Worm (Caenorhabditis elegans): Measurements from ENCODE around the gene ostf-4.

The ostf-4 gene

DNA sequence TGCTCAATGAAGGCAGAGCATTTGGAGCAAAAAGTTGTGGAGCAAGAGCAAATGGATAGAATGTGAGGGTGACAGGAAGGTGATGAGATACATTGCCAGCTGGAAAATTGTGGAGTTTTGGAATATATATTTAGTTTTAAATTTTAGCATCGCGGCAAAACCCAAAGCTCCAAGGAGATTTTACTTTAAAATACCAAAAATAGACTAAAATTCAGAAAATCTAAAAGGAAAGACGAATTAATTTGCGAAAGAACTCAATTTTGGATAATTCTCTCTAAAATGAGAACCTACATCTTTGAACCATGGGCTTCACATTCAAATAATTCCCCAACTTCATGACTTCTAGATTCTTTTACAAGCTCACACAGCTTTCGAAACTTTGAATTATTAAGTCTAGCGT lies 14.2 kb upstream of the ostf-4 start, which contains the start of gene T07C4.12:
T07C4.12 (minus strand) TSS at position 101 of the 400 bp plus-strand sequence.
- TF ChIP-seq C34F6.9 (tag; optimal IDR thresholded peaks at IDR 0.05): no peak

DNA sequence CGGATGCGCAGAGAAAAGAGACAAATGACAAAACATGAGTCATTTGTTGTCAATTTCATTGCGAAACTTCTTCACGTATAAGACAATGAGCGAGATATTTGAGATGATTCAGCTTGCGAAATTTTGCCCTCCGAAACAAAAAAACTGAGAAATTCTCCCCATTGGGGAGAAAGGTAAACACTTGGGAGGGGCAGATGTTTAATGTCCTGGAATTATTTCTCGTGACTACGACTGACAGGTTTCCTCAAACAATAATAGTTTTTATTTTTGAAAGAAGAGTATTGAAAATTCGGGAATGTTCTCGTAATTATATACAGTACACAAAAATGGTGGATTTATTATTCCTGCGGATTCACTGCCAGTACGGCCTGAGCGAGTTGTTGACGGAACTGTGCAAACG lies 12.9 kb upstream of the ostf-4 start:
- TF ChIP-seq ama-1 (optimal IDR thresholded peaks at IDR 0.05) (peak; percentile 54), nhr-129 (tag; optimal IDR thresholded peaks at IDR 0.05) (peak; percentile 42), F13H6.1 (tag; optimal IDR thresholded peaks at IDR 0.05) (peak; percentile 36), sma-3 (GFP tag; optimal IDR thresholded peaks at IDR 0.05) (peak; percentile 15), ztf-1 (GFP tag; conservative IDR thresholded peaks at IDR 0.05) (no peak), C34F6.9 (tag; optimal IDR thresholded peaks at IDR 0.05) (peak; percentile 48), mbf-1 (tag; optimal IDR thresholded peaks at IDR 0.05) (no peak), gmeb-1 (tag; optimal IDR thresholded peaks at IDR 0.05) (no peak)

DNA sequence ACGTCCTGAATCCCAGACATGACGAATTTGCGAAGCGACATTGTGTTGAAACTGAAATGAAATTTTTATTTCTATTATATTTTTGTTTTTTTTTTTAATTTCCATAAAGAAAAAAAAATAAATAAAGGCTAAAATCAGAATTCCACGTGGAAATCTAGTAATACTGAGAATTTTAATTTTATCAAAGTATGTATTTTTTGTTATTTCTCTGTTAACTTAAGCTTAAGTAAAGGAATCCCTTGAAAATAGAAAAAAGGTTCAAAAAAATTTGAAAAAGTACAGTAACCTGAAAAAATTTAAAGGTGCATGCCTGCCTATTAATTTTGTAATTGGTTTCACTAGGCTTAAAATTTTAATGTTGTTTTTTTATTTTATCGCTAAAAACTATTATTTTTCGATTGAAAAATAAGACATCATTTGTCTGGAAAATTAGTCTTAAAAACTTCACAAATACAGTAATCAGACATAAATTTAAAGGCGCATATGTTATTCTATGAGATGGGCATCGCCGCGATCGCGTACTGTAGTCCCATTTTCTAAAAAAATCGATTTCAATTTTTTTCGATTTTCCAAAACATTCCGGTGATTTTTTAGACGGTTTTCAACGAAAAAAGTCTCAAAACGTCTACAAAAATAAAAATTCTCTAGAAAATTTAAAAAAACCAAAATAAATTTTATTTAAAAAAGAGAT lies 12.2 kb upstream of the ostf-4 start, which contains the start of gene nex-2:
nex-2 (minus strand) TSS at position 51 of the 691 bp plus-strand sequence.
- no peak for TF ChIP-seq blmp-1 (tag; optimal IDR thresholded peaks at IDR 0.05; ENCODE audit: insufficient read depth)
- no peak for TF ChIP-seq nhr-11 (tag; optimal IDR thresholded peaks at IDR 0.05)
- TF ChIP-seq unc-62 (GFP tag; optimal IDR thresholded peaks at IDR 0.05): no peak
- no peak for TF ChIP-seq ztf-1 (GFP tag; conservative IDR thresholded peaks at IDR 0.05)
- no peak for TF ChIP-seq sem-4 (tag; optimal IDR thresholded peaks at IDR 0.05)
- no peak for TF ChIP-seq fos-1 (tag; optimal IDR thresholded peaks at IDR 0.05)
- no peak for TF ChIP-seq ama-1 (optimal IDR thresholded peaks at IDR 0.05)
- no peak for TF ChIP-seq elt-1 (tag; optimal IDR thresholded peaks at IDR 0.05)
- no peak for TF ChIP-seq ztf-4 (tag; optimal IDR thresholded peaks at IDR 0.05)
- no peak for TF ChIP-seq mbf-1 (tag; optimal IDR thresholded peaks at IDR 0.05)
- TF ChIP-seq aly-2 (tag; optimal IDR thresholded peaks at IDR 0.05): no peak

DNA sequence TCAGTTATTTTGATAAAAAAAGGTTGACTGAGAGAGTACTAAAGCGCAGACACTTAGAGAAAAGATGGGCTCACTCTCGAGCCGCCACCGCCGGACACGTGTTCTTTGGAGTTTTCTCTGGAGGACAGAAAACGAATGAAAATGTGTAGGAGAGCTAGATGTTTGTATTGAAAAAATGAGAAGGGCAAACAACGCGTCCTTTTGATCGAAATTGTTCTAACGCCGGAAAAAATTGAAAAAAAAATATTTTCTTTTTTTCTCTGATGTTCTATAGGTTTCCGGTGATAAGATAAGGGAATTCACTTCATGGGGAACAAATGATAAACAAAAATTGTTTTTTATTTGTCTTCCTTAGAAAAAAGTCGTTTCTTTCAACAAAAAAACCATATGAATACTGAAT lies 11.5 kb upstream of the ostf-4 start:
- TF ChIP-seq ztf-1 (GFP tag; conservative IDR thresholded peaks at IDR 0.05) (no peak), crh-2 (tag; optimal IDR thresholded peaks at IDR 0.05) (peak; percentile 15), fos-1 (tag; optimal IDR thresholded peaks at IDR 0.05) (peak; percentile 66), skn-1 (tag; optimal IDR thresholded peaks at IDR 0.05) (no peak), F13H6.1 (tag; optimal IDR thresholded peaks at IDR 0.05) (peak; percentile 32), sma-9 (GFP tag; optimal IDR thresholded peaks at IDR 0.05) (peak; percentile 33), sma-9 (tag; optimal IDR thresholded peaks at IDR 0.05) (no peak), ama-1 (optimal IDR thresholded peaks at IDR 0.05) (no peak), C34F6.9 (tag; optimal IDR thresholded peaks at IDR 0.05) (peak; percentile 19), zag-1 (tag; optimal IDR thresholded peaks at IDR 0.05) (no peak), nhr-129 (tag; optimal IDR thresholded peaks at IDR 0.05) (peak; percentile 22)

DNA sequence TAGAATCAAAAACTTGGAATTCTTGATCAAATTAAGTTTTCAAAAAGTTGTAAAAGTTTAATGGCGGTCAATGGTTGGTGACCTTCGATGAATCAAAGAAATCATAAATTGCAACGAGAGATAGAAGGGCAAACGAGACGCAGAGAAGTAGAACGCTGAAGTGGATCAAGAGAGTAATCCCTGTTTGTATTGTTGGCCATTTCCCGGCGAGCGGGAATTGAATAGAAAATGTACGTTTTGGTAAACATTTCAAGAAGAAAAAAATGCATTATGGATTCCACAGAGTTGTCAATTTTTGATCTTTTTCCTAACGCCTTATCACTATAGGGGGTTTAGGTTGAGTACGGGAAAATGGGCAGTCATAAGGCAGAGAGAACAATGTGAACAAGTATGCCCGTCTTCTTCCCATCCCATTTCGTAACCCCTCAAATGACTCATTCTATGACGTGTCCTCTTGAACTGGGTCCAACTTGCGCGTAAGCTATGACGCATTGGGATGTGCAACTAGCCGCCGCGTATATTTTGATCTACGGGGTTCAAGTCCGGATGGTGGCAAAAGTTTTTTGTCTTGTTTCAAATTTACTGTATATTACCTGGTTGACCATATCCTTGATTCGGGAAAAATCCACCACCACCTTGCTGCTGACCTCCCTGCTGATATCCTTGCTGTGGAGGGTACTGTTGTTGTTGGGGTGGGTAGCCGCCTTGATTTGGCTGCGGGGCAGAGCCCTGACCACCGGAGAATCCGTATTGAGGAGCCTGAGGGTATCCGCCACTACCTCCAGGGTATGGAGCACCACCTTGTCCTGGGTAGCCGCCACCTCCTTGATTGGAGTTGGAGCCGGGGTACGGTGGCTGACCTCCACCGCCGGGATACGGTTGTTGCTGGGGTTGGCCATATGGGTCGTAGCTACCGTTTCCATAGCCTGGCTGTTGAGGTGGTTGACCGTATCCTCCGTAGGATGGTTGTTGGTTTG lies 10.5 kb upstream of the ostf-4 start:
- TF ChIP-seq ztf-4 (tag; optimal IDR thresholded peaks at IDR 0.05): no peak
- TF ChIP-seq unc-62 (GFP tag; optimal IDR thresholded peaks at IDR 0.05): no peak
- no peak for TF ChIP-seq lin-11 (tag; optimal IDR thresholded peaks at IDR 0.05)
- peak; percentile 38 for TF ChIP-seq fos-1 (tag; optimal IDR thresholded peaks at IDR 0.05)
- TF ChIP-seq mab-5 (tag; optimal IDR thresholded peaks at IDR 0.05): no peak
- no peak for TF ChIP-seq Y55F3AM.14 (GFP tag; optimal IDR thresholded peaks at IDR 0.05)
- peak; percentile 31 for TF ChIP-seq ama-1 (optimal IDR thresholded peaks at IDR 0.05)
- TF ChIP-seq elt-1 (tag; optimal IDR thresholded peaks at IDR 0.05): no peak
- TF ChIP-seq ceh-16 (tag; optimal IDR thresholded peaks at IDR 0.05): no peak
- TF ChIP-seq zag-1 (tag; optimal IDR thresholded peaks at IDR 0.05): no peak
- TF ChIP-seq C34F6.9 (tag; optimal IDR thresholded peaks at IDR 0.05): no peak
- no peak for TF ChIP-seq nhr-12 (tag; optimal IDR thresholded peaks at IDR 0.05)
- no peak for TF ChIP-seq peb-1 (tag; optimal IDR thresholded peaks at IDR 0.05)
- no peak for TF ChIP-seq nhr-23 (tag; optimal IDR thresholded peaks at IDR 0.05)
- TF ChIP-seq ZK546.5 (tag; optimal IDR thresholded peaks at IDR 0.05): no peak
- TF ChIP-seq nhr-6 (tag; optimal IDR thresholded peaks at IDR 0.05): peak; percentile 1
- no peak for TF ChIP-seq dmd-4 (tag; optimal IDR thresholded peaks at IDR 0.05)
- TF ChIP-seq mbf-1 (tag; optimal IDR thresholded peaks at IDR 0.05): no peak
- peak; percentile 0 for TF ChIP-seq sma-3 (GFP tag; optimal IDR thresholded peaks at IDR 0.05)
- peak; percentile 27 for TF ChIP-seq nhr-25 (tag; optimal IDR thresholded peaks at IDR 0.05)
- TF ChIP-seq nhr-129 (tag; optimal IDR thresholded peaks at IDR 0.05): peak; percentile 10
- no peak for TF ChIP-seq R02D3.7 (tag; optimal IDR thresholded peaks at IDR 0.05)

All from whole organism, L2 larva.